Fruit fly (Drosophila melanogaster): ENCODE measurements around the gene CG43198.

DNA sequence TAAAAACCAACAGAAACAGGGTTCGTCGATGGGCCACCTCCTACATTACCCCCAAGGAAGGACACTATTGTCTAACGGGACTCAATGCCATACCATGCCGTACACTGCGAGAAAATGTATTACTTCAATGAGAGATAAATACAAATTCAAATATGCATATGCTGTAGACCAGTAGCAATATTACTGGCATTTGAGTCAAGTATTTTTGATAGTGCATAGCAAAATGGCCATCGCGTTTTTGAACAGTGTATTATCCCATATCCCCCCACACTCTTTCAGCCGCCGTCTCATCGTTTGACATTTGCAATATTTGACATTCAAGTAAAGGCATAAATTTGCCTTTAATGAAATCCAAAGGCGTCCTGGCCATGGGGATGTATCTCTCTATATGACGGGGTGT lies 35.1 kb upstream of the CG43198 start:
- TF ChIP-seq CG4496 (GFP tag; IDR thresholded peaks at IDR 0.05) (no peak), CG9948 (tag; optimal IDR thresholded peaks at IDR 0.05) (no peak), CG8301 (tag; optimal IDR thresholded peaks at IDR 0.05) (no peak), CG34367 (tag; optimal IDR thresholded peaks at IDR 0.05) (no peak)

Measured in whole organism, pupa.